Worm (Caenorhabditis elegans): ENCODE data around the gene cat-4.

DNA sequence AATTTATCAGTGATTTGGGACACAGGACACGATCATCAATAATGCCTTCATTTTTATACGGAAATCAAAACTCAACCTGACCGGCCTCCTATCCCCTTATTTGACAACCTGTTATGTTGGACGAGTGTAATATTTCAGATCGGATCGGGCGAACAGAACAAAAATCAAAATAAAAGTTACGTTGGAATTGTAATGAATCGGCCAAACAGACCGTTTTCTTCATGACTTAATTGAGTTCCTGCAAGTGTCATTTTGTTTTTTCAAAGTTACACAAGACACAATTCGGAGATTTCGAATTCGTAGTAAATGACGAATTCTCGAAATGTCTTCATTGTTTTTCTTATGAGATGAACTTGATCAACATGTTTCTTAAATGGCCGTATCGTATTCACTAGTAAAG lies 9.4 kb upstream of the cat-4 start, which contains the start of gene F32G8.3:
- TF ChIP-seq F13C5.2 (tag; optimal IDR thresholded peaks at IDR 0.05) = no peak
- TF ChIP-seq ama-1 (optimal IDR thresholded peaks at IDR 0.05) = no peak
- no peak for TF ChIP-seq scrt-1 (GFP tag; IDR thresholded peaks at IDR 0.05)
- TF ChIP-seq sea-1 (GFP tag; conservative IDR thresholded peaks at IDR 0.05) = no peak
- TF ChIP-seq ceh-13 (GFP tag; optimal IDR thresholded peaks at IDR 0.05) = no peak
- TF ChIP-seq ceh-36 (tag; optimal IDR thresholded peaks at IDR 0.05) = no peak
- TF ChIP-seq hmg-4 (GFP tag; optimal IDR thresholded peaks at IDR 0.05) = no peak
- TF ChIP-seq tra-4 (tag; optimal IDR thresholded peaks at IDR 0.05) = no peak
- no peak for TF ChIP-seq pes-1 (GFP tag; IDR thresholded peaks at IDR 0.05)
- no peak for TF ChIP-seq aly-1 (tag; optimal IDR thresholded peaks at IDR 0.05)
- no peak for TF ChIP-seq B0310.2 (tag; optimal IDR thresholded peaks at IDR 0.05)
- TF ChIP-seq flt-1 (GFP tag; IDR thresholded peaks at IDR 0.05) = no peak

Measured in whole organism, early embryonic.